Worm (Caenorhabditis elegans) whole organism, mixed stage, embryonic: ENCODE results near the gene cox-18.
"Not testable (repeated sequence)": the region's sequence is repeated elsewhere in the genome, so short reads cannot be mapped to it uniquely, and the experiment has no call there.

Experiments
- ces-1 ChIP-seq: fragments of 150-350 bp; optimal IDR thresholded peaks from 2 replicates; lab custom pipeline; 2014; ENCODE audit warnings: missing biosample characterization, missing genetic modification reagents, missing genetic modification characterization
- drap-1 ChIP-seq: fragments of 200-800 bp; sonication (Bioruptor generic); optimal IDR thresholded peaks from 3 replicates; lab custom pipeline; 2018; ENCODE audit warnings: mild to moderate bottlenecking, missing genetic modification characterization, missing compliant biosample characterization
- ham-2 ChIP-seq: fragments of 200-800 bp; sonication (Bioruptor generic); optimal IDR thresholded peaks from 2 replicates; lab custom pipeline; 2018; ENCODE audit warnings: mild to moderate bottlenecking, missing genetic modification characterization, missing compliant biosample characterization
- mab-5 ChIP-seq: fragments of 150-350 bp; optimal IDR thresholded peaks from 2 replicates; lab custom pipeline; 2014; ENCODE audit warnings: missing biosample characterization, missing genetic modification characterization
- mep-1 ChIP-seq: fragments of 150-350 bp; optimal IDR thresholded peaks from 2 replicates; lab custom pipeline; 2017; ENCODE audit warnings: missing biosample characterization, missing genetic modification reagents, missing genetic modification characterization, inconsistent platforms
- mls-2 ChIP-seq: sonication (generic microtip); optimal IDR thresholded peaks from 2 replicates; lab custom pipeline; 2016; ENCODE audit warnings: mild to moderate bottlenecking, missing genetic modification characterization, moderate library complexity, missing compliant biosample characterization
- nhr-28 ChIP-seq: fragments of 150-350 bp; optimal IDR thresholded peaks from 2 replicates; lab custom pipeline; 2014; ENCODE audit warnings: missing biosample characterization, missing genetic modification characterization
- pha-4 ChIP-seq: fragments of 150-350 bp; optimal IDR thresholded peaks from 2 replicates; lab custom pipeline; 2018; ENCODE audit warnings: missing biosample characterization, missing genetic modification reagents, missing genetic modification characterization
- snpc-4 ChIP-seq: fragments of 150-350 bp; optimal IDR thresholded peaks from 2 replicates; lab custom pipeline; 2014; ENCODE audit warnings: missing biosample characterization, missing genetic modification characterization
- sptf-1 ChIP-seq: sonication (generic microtip); optimal IDR thresholded peaks from 2 replicates; lab custom pipeline; 2017; ENCODE audit warnings: mild to moderate bottlenecking, missing genetic modification characterization, moderate library complexity, missing compliant biosample characterization
- tbx-8 ChIP-seq: fragments of 200-800 bp; sonication (Bioruptor generic); optimal IDR thresholded peaks from 2 replicates; lab custom pipeline; 2018; ENCODE audit warnings: mild to moderate bottlenecking, missing genetic modification characterization, moderate library complexity, missing compliant biosample characterization
- unc-120 ChIP-seq: sonication (generic microtip); optimal IDR thresholded peaks from 2 replicates; lab custom pipeline; 2017; ENCODE audit warnings: missing genetic modification characterization, missing compliant biosample characterization; ENCODE audit not compliant: poor library complexity, severe bottlenecking
- unc-62 ChIP-seq: fragments of 150-350 bp; optimal IDR thresholded peaks from 2 replicates; lab custom pipeline; 2014; ENCODE audit warnings: missing biosample characterization, missing genetic modification reagents, missing genetic modification characterization
- ztf-11 ChIP-seq: fragments of 150-350 bp; optimal IDR thresholded peaks from 2 replicates; lab custom pipeline; 2014; ENCODE audit warnings: missing biosample characterization, missing genetic modification characterization

- TF ChIP-seq unc-62; pha-4; sptf-1 (tag; lab: Kevin White, UChicago); drap-1 (GFP tag; lab: Kevin White, UChicago); ham-2 (GFP tag; lab: Kevin White, UChicago); snpc-4 (tag; lab: Kevin White, UChicago); mls-2 (tag; lab: Kevin White, UChicago); unc-120; mep-1 (tag; lab: Kevin White, UChicago); ces-1 (GFP tag; lab: Kevin White, UChicago); ztf-11 (tag; lab: Kevin White, UChicago); mab-5; nhr-28; tbx-8 (GFP tag; lab: Kevin White, UChicago): not testable (repeated sequence)
Observed at ce11 chrIV:1051636-1052133, 45.6 kb upstream of the cox-18 start, which contains the start of gene Y55F3AM.21.
